Fruit fly (Drosophila melanogaster): ENCODE results near the gene Septin2.

Gene Septin2

dm6 chr3R:20542283-20543144 lies 45.6 kb downstream of the Septin2 start:
- TF ChIP-seq dsx (GFP tag; optimal IDR thresholded peaks at IDR 0.05; ENCODE audit: poor library complexity, severe bottlenecking) (no peak), CG31627 (GFP tag; optimal IDR thresholded peaks at IDR 0.05) (no peak), achi (GFP tag; optimal IDR thresholded peaks at IDR 0.05) (no peak), OdsH (GFP tag; optimal IDR thresholded peaks at IDR 0.05) (no peak), dac (GFP tag; optimal IDR thresholded peaks at IDR 0.05) (no peak), Sox14 (GFP tag; optimal IDR thresholded peaks at IDR 0.05) (no peak), CG6276 (GFP tag; optimal IDR thresholded peaks at IDR 0.05) (no peak), pdm3 (GFP tag; optimal IDR thresholded peaks at IDR 0.05) (no peak), Eip75B (GFP tag; optimal IDR thresholded peaks at IDR 0.05) (no peak), Met (GFP tag; optimal IDR thresholded peaks at IDR 0.05) (no peak), CG10669 (GFP tag; optimal IDR thresholded peaks at IDR 0.05) (no peak), Smox (GFP tag; optimal IDR thresholded peaks at IDR 0.05) (no peak), salr (GFP tag; optimal IDR thresholded peaks at IDR 0.05) (no peak), CG6792 (GFP tag; optimal IDR thresholded peaks at IDR 0.05) (no peak), Hr38 (GFP tag; optimal IDR thresholded peaks at IDR 0.05) (no peak), Ets96B (tag; optimal IDR thresholded peaks at IDR 0.05) (no peak), Sox102F (GFP tag; optimal IDR thresholded peaks at IDR 0.05) (no peak), CG11294 (GFP tag; IDR thresholded peaks at IDR 0.05) (no peak), CG8319 (GFP tag; optimal IDR thresholded peaks at IDR 0.05) (no peak), CG10631 (GFP tag; optimal IDR thresholded peaks at IDR 0.05) (no peak), cyc (GFP tag; optimal IDR thresholded peaks at IDR 0.05) (no peak), Blimp-1 (GFP tag; optimal IDR thresholded peaks at IDR 0.05) (no peak), Eip78C (GFP tag) (peak; percentile 70), CG1621 (tag; optimal IDR thresholded peaks at IDR 0.05) (peak; percentile 32), eg (GFP tag; IDR thresholded peaks at IDR 0.05) (no peak), CG9139 (GFP tag; optimal IDR thresholded peaks at IDR 0.05) (no peak), Lpt (GFP tag; optimal IDR thresholded peaks at IDR 0.05) (no peak), Hr4 (GFP tag; optimal IDR thresholded peaks at IDR 0.05) (no peak), fkh (GFP tag; optimal IDR thresholded peaks at IDR 0.05) (peak; percentile 76), Eip93F (GFP tag; optimal IDR thresholded peaks at IDR 0.05) (no peak), Hr39 (GFP tag; optimal IDR thresholded peaks at IDR 0.05) (no peak), ss (GFP tag; optimal IDR thresholded peaks at IDR 0.05) (no peak), Ets21C (GFP tag; optimal IDR thresholded peaks at IDR 0.05) (no peak), CG11762 (GFP tag; optimal IDR thresholded peaks at IDR 0.05; ENCODE audit: insufficient read depth) (no peak), spab (GFP tag; optimal IDR thresholded peaks at IDR 0.05) (no peak), CG7368 (GFP tag; optimal IDR thresholded peaks at IDR 0.05) (no peak), CG32006 (GFP tag; optimal IDR thresholded peaks at IDR 0.05) (no peak), fd59A (GFP tag; optimal IDR thresholded peaks at IDR 0.05) (no peak), CG8119 (GFP tag; IDR thresholded peaks at IDR 0.05) (no peak), Gug (GFP tag; IDR thresholded peaks at IDR 0.05) (no peak), CG6854 (GFP tag; optimal IDR thresholded peaks at IDR 0.05) (no peak), CG6163 (GFP tag; IDR thresholded peaks at IDR 0.05) (0 out of 3 replicates have a peak, but pooled peaks have one; percentile 8), net (GFP tag; optimal IDR thresholded peaks at IDR 0.05) (no peak), CG6808 (GFP tag; optimal IDR thresholded peaks at IDR 0.05) (no peak), esn (GFP tag; optimal IDR thresholded peaks at IDR 0.05) (peak; percentile 12), vri (GFP tag; optimal IDR thresholded peaks at IDR 0.05) (no peak), svp (GFP tag) (peak; percentile 41), CG15336 (GFP tag; IDR thresholded peaks at IDR 0.05) (0 out of 2 replicates have a peak, but pooled peaks have one; percentile 19), CG3032 (tag; optimal IDR thresholded peaks at IDR 0.05) (no peak), topi (GFP tag; optimal IDR thresholded peaks at IDR 0.05) (no peak), fd85E (GFP tag; optimal IDR thresholded peaks at IDR 0.05) (no peak)
